Fruit fly (Drosophila melanogaster) Kc167 (cell line): ENCODE measurements around the gene CG34138.

Source experiments
- Myc ChIP-seq: fragments of >200 bp; optimal IDR thresholded peaks from 2 replicates; lab custom pipeline; 2017; ENCODE audit warnings: missing external identifiers
- h ChIP-seq: fragments of >200 bp; optimal IDR thresholded peaks from 3 replicates; lab custom pipeline; 2018; ENCODE audit warnings: missing external identifiers
- insv ChIP-seq: fragments of >200 bp; optimal IDR thresholded peaks from 3 replicates; lab custom pipeline; 2018; ENCODE audit warnings: missing external identifiers
- psq ChIP-seq: fragments of >200 bp; optimal IDR thresholded peaks from 2 replicates; lab custom pipeline; 2017; ENCODE audit warnings: missing external identifiers
- ttk ChIP-seq: sonication (Bioruptor generic); optimal IDR thresholded peaks from 2 replicates; lab custom pipeline; 2017; ENCODE audit warnings: missing external identifiers

DNA sequence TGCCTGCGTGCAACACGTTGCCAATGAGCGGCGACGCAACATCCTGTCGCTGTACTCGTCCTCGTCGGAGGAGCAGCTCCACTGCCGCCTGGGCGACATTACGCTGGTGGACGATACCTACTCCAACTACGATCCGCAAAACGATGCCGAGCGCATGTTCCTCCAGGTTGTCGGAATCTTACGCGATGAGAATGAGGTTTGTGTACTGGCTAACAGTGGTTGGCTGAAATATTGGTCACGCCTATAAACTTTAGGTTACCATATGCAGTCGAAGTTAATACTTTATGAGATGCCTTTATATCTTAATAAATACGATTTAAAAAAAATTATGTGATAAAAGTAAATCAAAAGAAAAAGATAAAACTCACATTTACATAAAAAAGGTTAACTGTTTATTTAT lies 48.4 kb upstream of the CG34138 start:
- TF ChIP-seq h (lab: Kevin White, UChicago), result no peak
- no peak for TF ChIP-seq psq (lab: Kevin White, UChicago)
- TF ChIP-seq ttk (lab: Kevin White, UChicago), result no peak
- no peak for TF ChIP-seq Myc (lab: Kevin White, UChicago)
- no peak for TF ChIP-seq insv
